Worm (Caenorhabditis elegans): ENCODE results near the gene R105.5.
A peak's percentile ranks its signal among the peaks of the same experiment; 100 is the strongest.

DNA sequence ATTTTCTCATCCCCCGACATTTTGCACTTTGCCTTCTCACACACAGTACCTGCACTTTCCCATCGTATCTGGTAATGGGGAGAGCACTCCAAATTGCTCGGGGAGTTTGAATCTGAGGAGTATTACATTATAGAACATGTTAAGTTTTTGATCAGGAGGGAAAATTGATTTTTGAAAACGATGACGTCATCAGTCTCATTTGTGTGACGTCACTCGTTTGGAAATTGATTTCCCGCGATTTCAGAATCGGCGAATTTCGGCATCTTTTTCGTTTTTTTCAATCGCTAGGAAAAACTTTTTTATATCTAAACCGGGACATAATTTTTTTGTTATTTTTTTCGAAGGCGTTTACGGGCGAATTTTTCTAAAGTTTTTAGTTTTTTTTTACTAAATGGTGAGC, 37.2 kb downstream of the R105.5 start:
- no peak for TF ChIP-seq ces-1 (GFP tag; optimal IDR thresholded peaks at IDR 0.05)
- no peak for TF ChIP-seq blmp-1 (tag; optimal IDR thresholded peaks at IDR 0.05)
- no peak for TF ChIP-seq lin-32 (GFP tag; optimal IDR thresholded peaks at IDR 0.05)
- TF ChIP-seq zip-8 (tag; optimal IDR thresholded peaks at IDR 0.05) = peak; percentile 100
- no peak for TF ChIP-seq unc-39 (tag; optimal IDR thresholded peaks at IDR 0.05)
- TF ChIP-seq unc-62 (GFP tag; optimal IDR thresholded peaks at IDR 0.05) = no peak
- no peak for TF ChIP-seq ztf-11 (tag; optimal IDR thresholded peaks at IDR 0.05)
- TF ChIP-seq unc-120 (tag; optimal IDR thresholded peaks at IDR 0.05; ENCODE audit: poor library complexity, severe bottlenecking) = no peak
- no peak for TF ChIP-seq snpc-4 (tag; optimal IDR thresholded peaks at IDR 0.05)
- no peak for TF ChIP-seq mls-2 (tag; optimal IDR thresholded peaks at IDR 0.05)
